Fruit fly (Drosophila melanogaster): ENCODE measurements around the gene CG4456.

The CG4456 gene

DNA sequence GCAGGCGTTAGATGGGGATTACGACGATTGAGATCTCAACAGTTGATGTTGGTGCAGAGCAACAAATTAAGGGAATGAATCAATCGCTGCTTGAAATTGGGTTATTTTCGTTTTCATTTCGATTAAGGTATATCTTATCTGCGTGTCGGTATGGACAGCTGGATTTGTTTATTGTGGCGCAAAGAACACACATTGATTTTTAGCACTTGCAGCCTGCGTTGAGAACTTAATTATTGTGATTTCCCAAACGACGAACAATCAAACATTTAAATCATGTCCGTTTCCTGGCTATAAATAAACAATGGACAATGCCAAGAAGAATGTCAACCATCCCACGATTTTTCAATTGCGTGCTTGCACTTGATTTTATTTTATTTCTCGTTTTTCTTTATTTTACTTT, 25.5 kb downstream of the CG4456 start:
- TF ChIP-seq Hr83 (GFP tag; optimal IDR thresholded peaks at IDR 0.05; ENCODE audit: poor library complexity, severe bottlenecking) (no peak), tai (GFP tag; optimal IDR thresholded peaks at IDR 0.05) (peak; percentile 12), woc (GFP tag; optimal IDR thresholded peaks at IDR 0.05) (peak; percentile 18), Rel (GFP tag; optimal IDR thresholded peaks at IDR 0.05) (no peak), Rel (tag; optimal IDR thresholded peaks at IDR 0.05) (peak; percentile 62)

DNA sequence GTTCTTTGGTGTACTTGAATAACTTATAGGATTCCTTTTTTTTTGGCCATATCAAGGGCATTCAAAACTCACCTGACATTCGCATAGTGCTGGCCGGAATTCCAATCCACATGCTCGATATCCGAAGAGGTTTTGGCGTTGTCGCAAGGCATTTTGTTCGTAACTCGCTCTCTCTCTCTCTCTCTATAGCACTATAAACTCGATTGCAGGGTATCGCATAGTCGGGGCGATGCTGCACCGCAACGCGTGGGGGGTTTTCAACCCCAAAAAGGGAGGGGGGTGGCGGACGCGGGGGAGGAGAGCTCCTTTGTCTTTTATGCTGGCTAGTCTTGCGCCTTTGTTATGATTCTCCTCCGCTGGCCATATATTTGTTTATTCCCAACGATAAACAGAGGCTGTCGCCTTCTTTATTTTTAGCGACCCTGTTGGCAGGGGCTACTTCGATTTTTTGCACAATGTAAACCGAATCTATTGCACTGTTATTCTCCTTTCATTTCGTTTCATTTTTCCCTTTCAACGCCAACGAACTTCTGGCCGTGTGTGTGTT, 26.0 kb downstream of the CG4456 start:
- TF ChIP-seq jim (GFP tag; optimal IDR thresholded peaks at IDR 0.05) (no peak), Rel (GFP tag; optimal IDR thresholded peaks at IDR 0.05) (no peak), Rel (tag; optimal IDR thresholded peaks at IDR 0.05) (peak; percentile 51), rgr (GFP tag; optimal IDR thresholded peaks at IDR 0.05) (no peak), OdsH (GFP tag; optimal IDR thresholded peaks at IDR 0.05) (no peak), foxo (GFP tag; optimal IDR thresholded peaks at IDR 0.05) (peak in 1 of 2 experiments; percentile 36)

DNA sequence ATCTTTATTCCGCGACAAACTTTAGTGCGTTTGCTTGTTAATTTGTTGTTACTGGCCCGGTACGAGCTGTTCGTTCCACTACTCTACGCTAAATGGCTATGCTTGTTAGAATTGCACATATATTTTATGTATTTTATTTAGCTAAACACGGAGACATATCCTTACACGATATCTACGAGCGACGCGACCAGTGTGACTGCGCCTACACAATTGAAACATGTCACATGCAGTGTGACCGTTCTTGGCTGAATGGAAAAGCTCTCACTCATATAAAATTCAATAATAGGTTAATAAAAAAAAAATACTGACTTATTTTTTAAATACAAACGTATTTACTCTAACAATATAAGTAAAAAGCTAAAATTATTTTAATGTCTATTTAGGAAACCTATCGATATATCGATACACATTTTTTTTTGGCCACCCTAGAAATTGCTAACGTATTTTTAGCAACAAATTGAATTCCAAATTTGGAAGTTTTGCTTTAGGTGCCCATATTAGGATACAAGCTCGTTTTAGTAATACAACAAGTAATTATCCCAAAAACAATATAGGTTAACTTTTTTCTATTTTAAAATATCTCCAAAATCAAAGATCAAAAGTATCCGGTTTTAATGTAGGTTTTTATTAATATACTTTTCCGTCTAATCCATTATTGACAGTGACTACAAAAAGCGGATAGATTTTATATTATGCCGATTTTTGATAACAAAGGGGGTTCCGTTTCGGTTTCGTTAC, 26.7 kb downstream of the CG4456 start, which contains the start of gene CG4080:
Gene CG4080 (minus strand): TSS at position 215 of the 738 bp plus-strand sequence.
- TF ChIP-seq Hr83 (GFP tag; optimal IDR thresholded peaks at IDR 0.05; ENCODE audit: poor library complexity, severe bottlenecking) (peak; percentile 25), Rel (GFP tag; optimal IDR thresholded peaks at IDR 0.05) (no peak), Rel (tag; optimal IDR thresholded peaks at IDR 0.05) (peak; percentile 23), h (GFP tag; optimal IDR thresholded peaks at IDR 0.05) (peak; percentile 36), CG32264 (GFP tag; optimal IDR thresholded peaks at IDR 0.05) (peak; percentile 23), br (GFP tag; optimal IDR thresholded peaks at IDR 0.05) (peak; percentile 15), dsf (GFP tag; optimal IDR thresholded peaks at IDR 0.05; ENCODE audit: borderline replicate concordance) (peak; percentile 2), sage (GFP tag; optimal IDR thresholded peaks at IDR 0.05) (no peak), tai (GFP tag; optimal IDR thresholded peaks at IDR 0.05) (peak; percentile 52), Sp1 (GFP tag; optimal IDR thresholded peaks at IDR 0.05) (peak; percentile 50), sv (GFP tag; optimal IDR thresholded peaks at IDR 0.05) (peak; percentile 24), OdsH (GFP tag; optimal IDR thresholded peaks at IDR 0.05) (peak; percentile 15), fru (GFP tag; optimal IDR thresholded peaks at IDR 0.05) (peak; percentile 33), Dfd (GFP tag; optimal IDR thresholded peaks at IDR 0.05) (no peak), Hnf4 (GFP tag; optimal IDR thresholded peaks at IDR 0.05) (peak; percentile 76), woc (GFP tag; optimal IDR thresholded peaks at IDR 0.05) (peak; percentile 1), N (GFP tag; optimal IDR thresholded peaks at IDR 0.05) (no peak), rgr (GFP tag; optimal IDR thresholded peaks at IDR 0.05) (peak; percentile 40), dmrt93B (GFP tag; optimal IDR thresholded peaks at IDR 0.05) (no peak), psq (GFP tag; optimal IDR thresholded peaks at IDR 0.05) (peak; percentile 15), brk (GFP tag; optimal IDR thresholded peaks at IDR 0.05) (peak; percentile 34), Abd-B (GFP tag; optimal IDR thresholded peaks at IDR 0.05) (no peak)

DNA sequence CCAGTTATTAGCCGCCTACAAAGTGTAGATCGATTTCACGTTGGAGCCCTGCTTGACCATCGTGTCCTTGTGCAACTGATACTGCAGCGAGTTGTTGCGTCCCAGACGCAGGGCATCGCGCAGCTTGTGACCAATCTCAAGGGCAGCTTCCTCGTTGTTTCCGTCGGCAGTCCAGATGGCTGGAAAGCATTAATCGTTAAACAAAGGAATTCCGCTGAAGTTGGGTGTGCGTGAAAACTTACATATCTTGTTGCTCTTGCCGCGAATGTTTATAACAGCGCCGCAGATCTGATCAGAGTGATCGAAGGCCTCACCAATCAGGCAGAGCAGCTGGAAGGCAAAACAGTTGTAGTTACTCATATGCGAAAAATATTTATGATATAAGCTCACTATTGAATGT, 27.3 kb downstream of the CG4456 start:
- TF ChIP-seq fru (GFP tag; optimal IDR thresholded peaks at IDR 0.05) (no peak), ey (GFP tag; optimal IDR thresholded peaks at IDR 0.05) (no peak), Hnf4 (GFP tag; optimal IDR thresholded peaks at IDR 0.05) (no peak)

DNA sequence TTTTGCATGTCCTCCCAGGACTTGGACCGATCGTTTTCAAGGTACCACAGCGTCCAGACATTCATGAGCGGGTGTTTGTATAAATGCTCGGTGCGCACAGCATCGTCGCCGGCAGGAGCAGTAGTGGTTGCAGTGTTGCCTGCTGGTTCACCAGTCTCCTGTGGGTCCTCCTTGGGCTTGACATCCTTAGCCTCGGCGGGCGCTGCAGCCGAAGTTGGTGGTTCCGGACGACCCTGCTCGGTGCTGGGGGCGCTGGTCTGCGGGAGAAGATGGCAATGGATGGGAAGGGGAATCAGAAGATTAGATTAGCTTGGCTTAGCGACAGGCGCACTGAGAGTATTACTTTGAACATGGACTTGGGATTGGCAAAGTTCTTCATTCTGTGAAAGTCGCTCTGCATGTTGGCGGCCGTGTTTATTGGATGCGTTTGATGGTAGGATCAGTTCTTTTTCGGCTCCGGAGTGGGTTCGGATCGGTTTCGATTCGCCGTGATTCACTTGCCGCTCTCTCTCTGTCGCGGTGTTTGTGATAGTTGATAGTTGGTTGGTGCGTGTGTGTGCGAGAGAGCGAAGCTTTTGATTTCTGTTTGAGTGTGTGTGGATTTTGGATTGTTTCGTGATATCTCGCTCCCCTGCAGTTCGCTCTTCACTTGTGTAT, 28.3 kb downstream of the CG4456 start:
- TF ChIP-seq pan (optimal IDR thresholded peaks at IDR 0.05) (no peak), Mio (GFP tag; optimal IDR thresholded peaks at IDR 0.05) (no peak), usp (GFP tag; optimal IDR thresholded peaks at IDR 0.05) (no peak), h (GFP tag; optimal IDR thresholded peaks at IDR 0.05) (no peak), fru (GFP tag; optimal IDR thresholded peaks at IDR 0.05) (no peak), Hr83 (GFP tag; optimal IDR thresholded peaks at IDR 0.05; ENCODE audit: poor library complexity, severe bottlenecking) (no peak), CrebA (GFP tag; optimal IDR thresholded peaks at IDR 0.05; ENCODE audit: borderline replicate concordance) (no peak), dmrt93B (GFP tag; optimal IDR thresholded peaks at IDR 0.05) (no peak), Dfd (GFP tag; optimal IDR thresholded peaks at IDR 0.05) (no peak), woc (GFP tag; optimal IDR thresholded peaks at IDR 0.05) (no peak), Dif (GFP tag; optimal IDR thresholded peaks at IDR 0.05; ENCODE audit: partially characterized antibody) (no peak), ey (GFP tag; optimal IDR thresholded peaks at IDR 0.05) (no peak), OdsH (GFP tag; optimal IDR thresholded peaks at IDR 0.05) (no peak), Hr78 (GFP tag; optimal IDR thresholded peaks at IDR 0.05) (no peak), Jra (GFP tag; optimal IDR thresholded peaks at IDR 0.05) (no peak), psq (GFP tag; optimal IDR thresholded peaks at IDR 0.05) (no peak)
